Fruit fly (Drosophila melanogaster) whole organism, prepupa: ENCODE results near the gene CG31882.

ENCODE experiments used
- CG3032 ChIP-seq: fragments of 200-800 bp; optimal IDR thresholded peaks from 2 replicates; lab custom pipeline; 2019; ENCODE audit warnings: missing biosample characterization, mild to moderate bottlenecking, missing genetic modification characterization, moderate library complexity
- CG34406 ChIP-seq: fragments of 200-800 bp; sonication (Bioruptor generic); optimal IDR thresholded peaks from 3 replicates; lab custom pipeline; 2016; ENCODE audit warnings: missing biosample characterization, missing genetic modification characterization
- CG6163 ChIP-seq: fragments of 200-800 bp; sonication (Bioruptor generic); IDR thresholded peaks from 3 replicates; pipeline ENCODE4 v1.3.6; 2022; ENCODE audit warnings: missing biosample characterization, missing genetic modification characterization
- CG8319 ChIP-seq: fragments of 200-800 bp; sonication (Bioruptor generic); optimal IDR thresholded peaks from 3 replicates; lab custom pipeline; 2016; ENCODE audit warnings: missing biosample characterization, missing genetic modification characterization
- Lpt ChIP-seq: fragments of 200-800 bp; sonication (Bioruptor generic); optimal IDR thresholded peaks from 3 replicates; lab custom pipeline; 2016; ENCODE audit warnings: missing biosample characterization, missing genetic modification characterization
- Met ChIP-seq: fragments of 200-800 bp; sonication (Bioruptor generic); optimal IDR thresholded peaks from 3 replicates; lab custom pipeline; 2016; ENCODE audit warnings: missing biosample characterization, missing genetic modification characterization

- TF ChIP-seq CG8319 = no peak
- TF ChIP-seq CG6163 (GFP tag; lab: Robert Waterston, UW) = no peak
- TF ChIP-seq CG34406 (GFP tag; lab: Kevin White, UChicago) = no peak
- no peak for TF ChIP-seq Met (GFP tag; lab: Kevin White, UChicago)
- TF ChIP-seq CG3032 (tag; lab: Kevin White, UChicago) = no peak
- no peak for TF ChIP-seq Lpt
These were observed 35.9 kb downstream of the CG31882 start, which contains the start of gene CG3841 for dm6 chr2L:9589176-9589575.
